Fruit fly (Drosophila melanogaster) whole organism, embryonic: ENCODE data around the gene CG31223.

Source experiments
- Atf-2 ChIP-seq: fragments of 200-800 bp; sonication (Bioruptor generic); optimal IDR thresholded peaks from 2 replicates; lab custom pipeline; 2016; ENCODE audit warnings: missing biosample characterization, missing genetic modification characterization
- Atf3 ChIP-seq: fragments of 200-800 bp; sonication (Bioruptor generic); optimal IDR thresholded peaks from 3 replicates; lab custom pipeline; 2016; ENCODE audit warnings: missing biosample characterization, missing genetic modification characterization
- Blimp-1 ChIP-seq: fragments of 200-800 bp; sonication (Bioruptor generic); optimal IDR thresholded peaks from 3 replicates; lab custom pipeline; 2018; ENCODE audit warnings: missing biosample characterization, missing genetic modification characterization, mild to moderate bottlenecking, moderate library complexity, missing genetic modification reagents
- CG10959 ChIP-seq: fragments of 200-800 bp; sonication (Bioruptor generic); IDR thresholded peaks from 2 replicates; pipeline ENCODE4 v1.3.6; 2022; ENCODE audit warnings: missing biosample characterization, missing genetic modification characterization
- CG11398 ChIP-seq: fragments of 200-800 bp; sonication (Bioruptor generic); optimal IDR thresholded peaks from 2 replicates; lab custom pipeline; 2016; ENCODE audit warnings: missing biosample characterization, missing genetic modification characterization
- CG1233 ChIP-seq: fragments of 200-800 bp; sonication (Bioruptor generic); optimal IDR thresholded peaks from 4 replicates; lab custom pipeline; 2018; ENCODE audit warnings: missing biosample characterization, mild to moderate bottlenecking, missing genetic modification characterization
- CG13296 ChIP-seq: fragments of 200-800 bp; sonication (Bioruptor generic); optimal IDR thresholded peaks from 3 replicates; lab custom pipeline; 2018; ENCODE audit warnings: missing biosample characterization, mild to moderate bottlenecking, missing genetic modification characterization
- CG13894 ChIP-seq: fragments of 200-800 bp; sonication (Bioruptor generic); optimal IDR thresholded peaks from 3 replicates; lab custom pipeline; 2018; ENCODE audit warnings: missing biosample characterization, mild to moderate bottlenecking, missing genetic modification characterization, moderate library complexity
- CG1529 ChIP-seq: fragments of 200-800 bp; sonication (Bioruptor generic); optimal IDR thresholded peaks from 3 replicates; lab custom pipeline; 2018; ENCODE audit warnings: missing biosample characterization, missing genetic modification characterization
- CG16779 ChIP-seq: fragments of 200-800 bp; sonication (Bioruptor generic); IDR thresholded peaks from 2 replicates; pipeline ENCODE4 v1.3.6; 2022; ENCODE audit warnings: missing biosample characterization, missing genetic modification characterization
- CG34224 ChIP-seq: fragments of 200-800 bp; sonication (Bioruptor generic); IDR thresholded peaks from 3 replicates; pipeline ENCODE4 v1.3.6; 2022; ENCODE audit warnings: missing biosample characterization, missing genetic modification characterization; ENCODE audit not compliant: partially characterized antibody
- CG34422 ChIP-seq: fragments of 200-800 bp; sonication (Bioruptor generic); IDR thresholded peaks from 3 replicates; pipeline ENCODE4 v1.3.6; 2022; ENCODE audit warnings: missing biosample characterization, missing genetic modification characterization
- CG4282 ChIP-seq: fragments of 200-800 bp; sonication (Bioruptor generic); optimal IDR thresholded peaks from 2 replicates; lab custom pipeline; 2016; ENCODE audit warnings: missing biosample characterization, missing genetic modification characterization
- CG6683 ChIP-seq: fragments of 200-800 bp; sonication (Bioruptor generic); optimal IDR thresholded peaks from 2 replicates; lab custom pipeline; 2017; ENCODE audit warnings: missing biosample characterization, mild to moderate bottlenecking, missing genetic modification characterization, missing genetic modification reagents
- CG6813 ChIP-seq: fragments of 200-800 bp; sonication (Bioruptor generic); optimal IDR thresholded peaks from 2 replicates; lab custom pipeline; 2017; ENCODE audit warnings: missing biosample characterization, missing genetic modification characterization, mild to moderate bottlenecking, moderate library complexity, missing genetic modification reagents
- CG7556 ChIP-seq: fragments of 200-800 bp; sonication (Bioruptor generic); optimal IDR thresholded peaks from 2 replicates; lab custom pipeline; 2017; ENCODE audit warnings: missing biosample characterization, mild to moderate bottlenecking, missing genetic modification characterization
- CG7987 ChIP-seq: fragments of 200-800 bp; sonication (Bioruptor generic); optimal IDR thresholded peaks from 2 replicates; lab custom pipeline; 2018; ENCODE audit warnings: missing biosample characterization, mild to moderate bottlenecking, missing genetic modification characterization, moderate library complexity
- CG8478 ChIP-seq: fragments of >200 bp; optimal IDR thresholded peaks from 2 replicates; lab custom pipeline; 2018
- CG9215 ChIP-seq: fragments of 200-800 bp; sonication (Bioruptor generic); IDR thresholded peaks from 2 replicates; pipeline ENCODE4 v1.3.6; 2022; ENCODE audit warnings: missing biosample characterization, missing genetic modification characterization
- CG9876 ChIP-seq: fragments of 200-800 bp; sonication (Bioruptor generic); optimal IDR thresholded peaks from 2 replicates; lab custom pipeline; 2016; ENCODE audit warnings: missing biosample characterization, missing genetic modification characterization
- CrebB ChIP-seq: fragments of 200-800 bp; sonication (Bioruptor generic); optimal IDR thresholded peaks from 3 replicates; lab custom pipeline; 2018; ENCODE audit warnings: missing biosample characterization, mild to moderate bottlenecking, missing genetic modification characterization
- D ChIP-seq, 2 experiments: fragments of 200-800 bp in 1 of 2; fragments of >200 bp in 1 of 2; sonication (Bioruptor generic) in 1 of 2; optimal IDR thresholded peaks; 2 replicates in 1 of 2; 3 replicates in 1 of 2; lab custom pipeline; 2017; ENCODE audit warnings: mild to moderate bottlenecking in 1 of 2, missing biosample characterization in 1 of 2, missing genetic modification characterization in 1 of 2, missing genetic modification reagents in 1 of 2
- D19B ChIP-seq: fragments of 200-800 bp; sonication (Bioruptor generic); optimal IDR thresholded peaks from 2 replicates; lab custom pipeline; 2017; ENCODE audit warnings: missing biosample characterization, mild to moderate bottlenecking, missing genetic modification characterization
- Dek ChIP-seq: fragments of 200-800 bp; sonication (Bioruptor generic); optimal IDR thresholded peaks from 3 replicates; lab custom pipeline; 2019; ENCODE audit warnings: missing biosample characterization, mild to moderate bottlenecking, missing genetic modification characterization, moderate library complexity
- ERR ChIP-seq: fragments of 200-800 bp; sonication (Bioruptor generic); optimal IDR thresholded peaks from 2 replicates; lab custom pipeline; 2016; ENCODE audit warnings: missing biosample characterization, missing genetic modification characterization
- Fer3 ChIP-seq: fragments of 200-800 bp; sonication (Bioruptor generic); optimal IDR thresholded peaks from 2 replicates; lab custom pipeline; 2018; ENCODE audit warnings: missing biosample characterization, mild to moderate bottlenecking, missing genetic modification characterization, moderate library complexity
- HLHmδ ChIP-seq: fragments of 200-800 bp; sonication (Bioruptor generic); optimal IDR thresholded peaks from 2 replicates; lab custom pipeline; 2018; ENCODE audit warnings: missing biosample characterization, mild to moderate bottlenecking, missing genetic modification characterization, moderate library complexity
- Hmr ChIP-seq: fragments of 200-800 bp; sonication (Bioruptor generic); optimal IDR thresholded peaks from 3 replicates; lab custom pipeline; 2017; ENCODE audit warnings: mild to moderate bottlenecking, missing biosample characterization, missing genetic modification reagents, missing genetic modification characterization
- Lim3 ChIP-seq: fragments of 200-800 bp; sonication (Bioruptor generic); IDR thresholded peaks from 2 replicates; pipeline ENCODE4 v1.3.6; 2022; ENCODE audit warnings: missing biosample characterization, missing genetic modification characterization
- MBD-R2 ChIP-seq: fragments of 200-800 bp; sonication (Bioruptor generic); IDR thresholded peaks from 2 replicates; pipeline ENCODE4 v1.3.6; 2022; ENCODE audit warnings: missing biosample characterization, missing genetic modification characterization
- Vsx1 ChIP-seq: fragments of 200-800 bp; sonication (Bioruptor generic); optimal IDR thresholded peaks from 2 replicates; lab custom pipeline; 2017; ENCODE audit warnings: missing biosample characterization, mild to moderate bottlenecking, missing genetic modification characterization, missing genetic modification reagents
- YL-1 ChIP-seq: fragments of 200-800 bp; sonication (Bioruptor generic); optimal IDR thresholded peaks from 3 replicates; lab custom pipeline; 2017; ENCODE audit warnings: missing biosample characterization, mild to moderate bottlenecking, missing genetic modification characterization
- ap ChIP-seq: fragments of 200-800 bp; sonication (Bioruptor generic); IDR thresholded peaks from 2 replicates; pipeline ENCODE4 v1.3.6; 2022; ENCODE audit warnings: missing biosample characterization, missing genetic modification characterization
- ara ChIP-seq: fragments of 200-800 bp; sonication (Bioruptor generic); IDR thresholded peaks from 2 replicates; pipeline ENCODE4 v1.3.6; 2022; ENCODE audit warnings: missing biosample characterization, missing genetic modification characterization
- chm ChIP-seq: fragments of 200-800 bp; sonication (Bioruptor generic); IDR thresholded peaks from 2 replicates; pipeline ENCODE4 v1.3.6; 2022; ENCODE audit warnings: missing biosample characterization, missing genetic modification characterization
- croc ChIP-seq: fragments of 200-800 bp; sonication (Bioruptor generic); conservative IDR thresholded peaks from 3 replicates; pipeline ENCODE4 v1.3.6; 2022; ENCODE audit warnings: missing biosample characterization, missing genetic modification characterization
- cwo ChIP-seq: fragments of 200-800 bp; sonication (Bioruptor generic); optimal IDR thresholded peaks from 3 replicates; lab custom pipeline; 2017; ENCODE audit warnings: missing biosample characterization, missing genetic modification characterization, mild to moderate bottlenecking, moderate library complexity, missing genetic modification reagents
- disco-r ChIP-seq: fragments of 200-800 bp; sonication (Bioruptor generic); optimal IDR thresholded peaks from 2 replicates; lab custom pipeline; 2016; ENCODE audit warnings: missing biosample characterization, missing genetic modification characterization
- dmrt11E ChIP-seq: fragments of 200-800 bp; sonication (Bioruptor generic); optimal IDR thresholded peaks from 3 replicates; lab custom pipeline; 2018; ENCODE audit warnings: missing biosample characterization, mild to moderate bottlenecking, missing genetic modification characterization, moderate library complexity
- hbn ChIP-seq: fragments of 200-800 bp; sonication (Bioruptor generic); IDR thresholded peaks from 2 replicates; pipeline ENCODE4 v1.3.6; 2022; ENCODE audit warnings: missing biosample characterization, missing genetic modification characterization; ENCODE audit not compliant: partially characterized antibody
- jumu ChIP-seq: fragments of 200-800 bp; sonication (Bioruptor generic); optimal IDR thresholded peaks from 3 replicates; lab custom pipeline; 2016; ENCODE audit warnings: missing biosample characterization, missing genetic modification characterization
- pnt ChIP-seq: fragments of 200-800 bp; sonication (Bioruptor generic); optimal IDR thresholded peaks from 3 replicates; lab custom pipeline; 2016; ENCODE audit warnings: missing biosample characterization, missing genetic modification characterization
- repo ChIP-seq: fragments of 200-800 bp; sonication (Bioruptor generic); optimal IDR thresholded peaks from 2 replicates; lab custom pipeline; 2016; ENCODE audit warnings: missing biosample characterization, missing genetic modification characterization
- rib ChIP-seq: fragments of 200-800 bp; sonication (Bioruptor generic); IDR thresholded peaks from 2 replicates; pipeline ENCODE4 v1.3.6; 2022; ENCODE audit warnings: missing biosample characterization, missing genetic modification characterization
- run ChIP-seq: fragments of 200-800 bp; sonication (Bioruptor generic); optimal IDR thresholded peaks from 3 replicates; lab custom pipeline; 2018; ENCODE audit warnings: missing biosample characterization, mild to moderate bottlenecking, missing genetic modification characterization
- salm ChIP-seq: fragments of 200-800 bp; sonication (Bioruptor generic); optimal IDR thresholded peaks from 2 replicates; lab custom pipeline; 2018; ENCODE audit warnings: missing biosample characterization, mild to moderate bottlenecking, missing genetic modification characterization
- sens-2 ChIP-seq: fragments of 200-800 bp; sonication (Bioruptor generic); IDR thresholded peaks from 2 replicates; pipeline ENCODE4 v1.3.6; 2022; ENCODE audit warnings: missing biosample characterization, missing genetic modification characterization
- sob ChIP-seq: fragments of 200-800 bp; sonication (Bioruptor generic); IDR thresholded peaks from 2 replicates; pipeline ENCODE4 v1.3.6; 2022; ENCODE audit warnings: missing biosample characterization, missing genetic modification characterization
- ssp ChIP-seq: fragments of 200-800 bp; sonication (Bioruptor generic); IDR thresholded peaks from 2 replicates; pipeline ENCODE4 v1.3.6; 2022; ENCODE audit warnings: missing biosample characterization, missing genetic modification characterization
- zf30C ChIP-seq: fragments of 200-800 bp; sonication (Bioruptor generic); optimal IDR thresholded peaks from 3 replicates; lab custom pipeline; 2018; ENCODE audit warnings: missing biosample characterization, mild to moderate bottlenecking, missing genetic modification characterization

CG31223 gene

DNA sequence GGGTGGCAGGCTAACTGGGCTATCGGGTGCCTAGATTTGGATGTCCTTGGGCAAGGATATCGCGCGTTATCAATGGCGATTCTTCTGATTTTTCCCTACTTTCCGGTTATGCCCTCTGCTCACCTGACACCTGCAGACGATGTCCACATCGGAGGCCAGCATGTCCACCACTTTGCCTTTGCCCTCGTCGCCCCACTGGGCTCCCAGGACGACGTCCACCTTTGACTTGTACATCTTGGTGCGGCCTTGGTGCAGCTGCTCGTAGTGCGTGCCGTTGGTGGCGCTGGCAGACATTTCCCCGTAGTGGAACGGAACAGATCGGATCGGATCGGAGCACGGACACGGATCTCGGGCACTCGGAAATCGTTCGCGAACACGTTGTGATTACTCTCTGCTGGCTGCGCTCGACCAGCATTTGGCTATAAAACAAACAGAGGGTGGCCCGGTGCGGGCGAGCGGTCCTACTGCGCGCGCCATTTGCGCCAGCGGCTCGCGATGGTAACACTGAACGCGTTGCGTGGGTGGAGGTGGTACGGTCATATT, 703 bp upstream of the CG31223 start, which contains the start of gene Adss (continued):
- TF ChIP-seq CG9876 (GFP tag; lab: Kevin White, UChicago) = peak; percentile 31
- peak; percentile 56; the same call in 1 of the 2 replicates for TF ChIP-seq sob
- no peak for TF ChIP-seq Atf3 (GFP tag; lab: Kevin White, UChicago)
- TF ChIP-seq CG9215 (GFP tag; lab: Robert Waterston, UW) = no peak
- no peak for TF ChIP-seq Atf-2
- TF ChIP-seq rib (GFP tag; lab: Robert Waterston, UW) = peak; percentile 52; the same call in 1 of the 2 replicates
- no peak for TF ChIP-seq CG1233 (GFP tag; lab: Kevin White, UChicago)
- TF ChIP-seq pnt (GFP tag; lab: Kevin White, UChicago) = no peak
- TF ChIP-seq ara (GFP tag; lab: Robert Waterston, UW) = 0 out of 2 replicates have a peak, but pooled peaks have one; percentile 41
- TF ChIP-seq salm (tag; lab: Kevin White, UChicago) = no peak
- TF ChIP-seq D (optimal IDR thresholded peaks at IDR 0.05; lab: Kevin White, UChicago) = peak; percentile 62
- no peak for TF ChIP-seq D (GFP tag; optimal IDR thresholded peaks at IDR 0.05; lab: Kevin White, UChicago)
- peak; percentile 47 for TF ChIP-seq CG11398 (GFP tag; lab: Kevin White, UChicago)
- no peak for TF ChIP-seq CG13894 (tag; lab: Kevin White, UChicago)
- no peak for TF ChIP-seq CG4282 (GFP tag; lab: Kevin White, UChicago)
- TF ChIP-seq D19B (GFP tag; lab: Kevin White, UChicago) = no peak
- TF ChIP-seq Dek (tag; lab: Kevin White, UChicago) = peak; percentile 13
- no peak for TF ChIP-seq jumu (GFP tag; lab: Kevin White, UChicago)
- TF ChIP-seq CG1529 = no peak
- peak; percentile 29; the same call in 1 of the 3 replicates for TF ChIP-seq CG34422 (GFP tag; lab: Robert Waterston, UW)
- TF ChIP-seq HLHmδ (GFP tag; lab: Kevin White, UChicago) = peak; percentile 94
- no peak for TF ChIP-seq Lim3 (GFP tag; lab: Robert Waterston, UW)
- TF ChIP-seq CG16779 (GFP tag; lab: Robert Waterston, UW) = 0 out of 2 replicates have a peak, but pooled peaks have one; percentile 56
- peak; percentile 70 for TF ChIP-seq MBD-R2 (GFP tag; lab: Robert Waterston, UW)
- peak; percentile 59 for TF ChIP-seq CG7987 (GFP tag; lab: Kevin White, UChicago)
- no peak for TF ChIP-seq ERR (GFP tag; lab: Kevin White, UChicago)
- no peak for TF ChIP-seq Vsx1 (GFP tag; lab: Kevin White, UChicago)
- TF ChIP-seq CG13296 (GFP tag; lab: Kevin White, UChicago) = no peak
- peak; percentile 22 for TF ChIP-seq Fer3
- no peak for TF ChIP-seq CG6683 (GFP tag; lab: Kevin White, UChicago)
- TF ChIP-seq cwo (GFP tag; lab: Kevin White, UChicago) = peak; percentile 28
- no peak for TF ChIP-seq CG6813 (GFP tag; lab: Kevin White, UChicago)
- peak; percentile 7 for TF ChIP-seq repo (GFP tag; lab: Kevin White, UChicago)
- peak; percentile 50 for TF ChIP-seq Hmr
- TF ChIP-seq ap (GFP tag; lab: Robert Waterston, UW) = no peak
- TF ChIP-seq chm (GFP tag; lab: Robert Waterston, UW) = no peak
- TF ChIP-seq sens-2 (GFP tag; lab: Robert Waterston, UW) = no peak
- no peak for TF ChIP-seq CrebB (tag; lab: Kevin White, UChicago)
- no peak for TF ChIP-seq ssp (GFP tag; lab: Robert Waterston, UW)
- TF ChIP-seq croc (GFP tag; lab: Robert Waterston, UW) = no peak
- TF ChIP-seq CG7556 (GFP tag; lab: Kevin White, UChicago) = no peak
- TF ChIP-seq hbn (GFP tag; lab: Robert Waterston, UW) = no peak
- TF ChIP-seq disco-r = peak; percentile 9
- no peak for TF ChIP-seq CG8478 (lab: Kevin White, UChicago)
- no peak; the same call in 1 of the 3 replicates for TF ChIP-seq CG34224 (GFP tag; lab: Robert Waterston, UW)
- TF ChIP-seq run (tag; lab: Kevin White, UChicago) = no peak
- TF ChIP-seq dmrt11E = no peak
- no peak for TF ChIP-seq CG10959
- no peak for TF ChIP-seq Blimp-1 (GFP tag; lab: Kevin White, UChicago)
- no peak for TF ChIP-seq zf30C (GFP tag; lab: Kevin White, UChicago)
- no peak for TF ChIP-seq YL-1
